Worm (Caenorhabditis elegans) whole organism, late embryonic: ENCODE results near the gene swt-6.
A peak's percentile ranks its signal among the peaks of the same experiment; 100 is the strongest.

Source experiments
- C08G9.2 ChIP-seq: sonication (generic microtip); optimal IDR thresholded peaks from 2 replicates; lab custom pipeline; 2016; ENCODE audit warnings: mild to moderate bottlenecking, missing genetic modification characterization, moderate library complexity, missing compliant biosample characterization
- C38D4.7 ChIP-seq: fragments of 200-800 bp; sonication (Bioruptor generic); optimal IDR thresholded peaks from 2 replicates; lab custom pipeline; 2018; ENCODE audit warnings: mild to moderate bottlenecking, missing genetic modification characterization, moderate library complexity, missing compliant biosample characterization
- F13H6.1 ChIP-seq: sonication (generic microtip); optimal IDR thresholded peaks from 2 replicates; lab custom pipeline; 2016; ENCODE audit warnings: missing genetic modification characterization, missing compliant biosample characterization
- K02D7.2 ChIP-seq: sonication (generic microtip); optimal IDR thresholded peaks from 2 replicates; lab custom pipeline; 2017; ENCODE audit warnings: mild to moderate bottlenecking, missing genetic modification characterization, missing compliant biosample characterization
- K09A11.1 ChIP-seq: sonication (generic microtip); optimal IDR thresholded peaks from 2 replicates; lab custom pipeline; 2017; ENCODE audit warnings: antibody characterized with exemption, mild to moderate bottlenecking, missing genetic modification characterization, missing compliant biosample characterization; ENCODE audit not compliant: insufficient read depth
- T23F11.4 ChIP-seq: fragments of 200-800 bp; sonication (Bioruptor generic); optimal IDR thresholded peaks from 2 replicates; lab custom pipeline; 2018; ENCODE audit warnings: mild to moderate bottlenecking, missing genetic modification characterization, missing compliant biosample characterization
- Y22D7AL.16 ChIP-seq: sonication (generic microtip); optimal IDR thresholded peaks from 2 replicates; lab custom pipeline; 2016; ENCODE audit warnings: missing genetic modification characterization, missing compliant biosample characterization
- ahr-1 ChIP-seq: sonication (generic microtip); optimal IDR thresholded peaks from 2 replicates; lab custom pipeline; 2016; ENCODE audit warnings: missing genetic modification characterization, missing compliant biosample characterization
- ama-1 ChIP-seq: fragments of 150-350 bp; optimal IDR thresholded peaks from 2 replicates; lab custom pipeline; 2014
- ceh-14 ChIP-seq: sonication (generic microtip); optimal IDR thresholded peaks from 2 replicates; lab custom pipeline; 2016; ENCODE audit warnings: missing genotype, missing genetic modification characterization, missing compliant biosample characterization
- ceh-2 ChIP-seq: sonication (generic microtip); optimal IDR thresholded peaks from 2 replicates; lab custom pipeline; 2016; ENCODE audit warnings: missing genotype, missing genetic modification characterization, missing compliant biosample characterization
- ceh-22 ChIP-seq: sonication (generic microtip); optimal IDR thresholded peaks from 2 replicates; lab custom pipeline; 2017; ENCODE audit warnings: missing biosample characterization, missing genetic modification characterization
- ceh-30 ChIP-seq: fragments of 150-350 bp; optimal IDR thresholded peaks from 2 replicates; lab custom pipeline; 2014; ENCODE audit warnings: missing biosample characterization, missing genetic modification characterization
- ceh-31 ChIP-seq: sonication (generic microtip); optimal IDR thresholded peaks from 2 replicates; lab custom pipeline; 2016; ENCODE audit warnings: missing genetic modification characterization, missing compliant biosample characterization
- ceh-34 ChIP-seq: sonication (generic microtip); optimal IDR thresholded peaks from 2 replicates; lab custom pipeline; 2016; ENCODE audit warnings: mild to moderate bottlenecking, missing genetic modification characterization, missing compliant biosample characterization
- ceh-6 ChIP-seq: fragments of 200-800 bp; sonication (Bioruptor generic); optimal IDR thresholded peaks from 2 replicates; lab custom pipeline; 2018; ENCODE audit warnings: mild to moderate bottlenecking, missing genetic modification characterization, missing compliant biosample characterization
- che-1 ChIP-seq: sonication (generic microtip); optimal IDR thresholded peaks from 2 replicates; lab custom pipeline; 2016; ENCODE audit warnings: mild to moderate bottlenecking, missing genetic modification characterization, missing compliant biosample characterization
- dmd-4 ChIP-seq: sonication (generic microtip); optimal IDR thresholded peaks from 2 replicates; lab custom pipeline; 2016; ENCODE audit warnings: borderline replicate concordance, missing genetic modification characterization, missing compliant biosample characterization
- elt-2 ChIP-seq: sonication (generic microtip); optimal IDR thresholded peaks from 2 replicates; lab custom pipeline; 2016; ENCODE audit warnings: missing genetic modification reagents, missing genetic modification characterization, missing compliant biosample characterization
- elt-4 ChIP-seq: sonication (generic microtip); optimal IDR thresholded peaks from 2 replicates; lab custom pipeline; 2016; ENCODE audit warnings: missing genetic modification characterization, missing compliant biosample characterization
- ets-4 ChIP-seq: sonication (generic microtip); optimal IDR thresholded peaks from 2 replicates; lab custom pipeline; 2016; ENCODE audit warnings: missing genetic modification characterization, missing compliant biosample characterization
- eyg-1 ChIP-seq: sonication (generic microtip); optimal IDR thresholded peaks from 2 replicates; lab custom pipeline; 2016; ENCODE audit warnings: missing genotype, missing genetic modification characterization, missing compliant biosample characterization
- fax-1 ChIP-seq: sonication (generic microtip); optimal IDR thresholded peaks from 2 replicates; lab custom pipeline; 2016; ENCODE audit warnings: missing genotype, missing genetic modification characterization, missing compliant biosample characterization
- fkh-10 ChIP-seq: fragments of 150-350 bp; optimal IDR thresholded peaks from 2 replicates; lab custom pipeline; 2014; ENCODE audit warnings: missing biosample characterization, missing genetic modification reagents, missing genetic modification characterization
- fkh-6 ChIP-seq: sonication (generic microtip); optimal IDR thresholded peaks from 2 replicates; lab custom pipeline; 2016; ENCODE audit warnings: missing genetic modification characterization, missing compliant biosample characterization
- gmeb-2 ChIP-seq: sonication (generic microtip); optimal IDR thresholded peaks from 2 replicates; lab custom pipeline; 2016; ENCODE audit warnings: missing genetic modification characterization, inconsistent platforms, missing compliant biosample characterization
- hlh-13 ChIP-seq: fragments of 200-800 bp; sonication (Bioruptor generic); optimal IDR thresholded peaks from 2 replicates; lab custom pipeline; 2018; ENCODE audit warnings: mild to moderate bottlenecking, missing genetic modification characterization, missing compliant biosample characterization
- hlh-15 ChIP-seq: sonication (generic microtip); optimal IDR thresholded peaks from 2 replicates; lab custom pipeline; 2016; ENCODE audit warnings: missing genetic modification characterization, missing compliant biosample characterization
- hlh-30 ChIP-seq: sonication (generic microtip); optimal IDR thresholded peaks from 2 replicates; lab custom pipeline; 2017; ENCODE audit warnings: antibody characterized with exemption, missing genetic modification characterization, missing compliant biosample characterization; ENCODE audit not compliant: insufficient read depth
- hlh-6 ChIP-seq: sonication (generic microtip); optimal IDR thresholded peaks from 2 replicates; lab custom pipeline; 2016; ENCODE audit warnings: missing genotype, missing genetic modification characterization, missing compliant biosample characterization
- lin-11 ChIP-seq: fragments of 200-800 bp; sonication (Bioruptor generic); optimal IDR thresholded peaks from 2 replicates; lab custom pipeline; 2018; ENCODE audit warnings: mild to moderate bottlenecking, missing genetic modification characterization, missing compliant biosample characterization
- mec-3 ChIP-seq: sonication (generic microtip); optimal IDR thresholded peaks from 2 replicates; lab custom pipeline; 2016; ENCODE audit warnings: borderline replicate concordance, missing genetic modification characterization, missing compliant biosample characterization
- nhr-11 ChIP-seq: fragments of 150-350 bp; optimal IDR thresholded peaks from 2 replicates; lab custom pipeline; 2014; ENCODE audit warnings: missing biosample characterization, missing genetic modification characterization
- nhr-232 ChIP-seq: sonication (generic microtip); optimal IDR thresholded peaks from 2 replicates; lab custom pipeline; 2016; ENCODE audit warnings: missing genetic modification characterization, missing compliant biosample characterization
- npax-4 ChIP-seq: sonication (generic microtip); optimal IDR thresholded peaks from 2 replicates; lab custom pipeline; 2016; ENCODE audit warnings: missing genetic modification characterization, missing compliant biosample characterization
- odd-2 ChIP-seq: sonication (generic microtip); optimal IDR thresholded peaks from 2 replicates; lab custom pipeline; 2017; ENCODE audit warnings: antibody characterized with exemption, mild to moderate bottlenecking, missing genetic modification characterization, missing compliant biosample characterization
- pag-3 ChIP-seq: sonication (generic microtip); optimal IDR thresholded peaks from 2 replicates; lab custom pipeline; 2016; ENCODE audit warnings: missing compliant biosample characterization, missing genetic modification characterization, borderline replicate concordance
- pat-9 ChIP-seq: fragments of 200-800 bp; sonication (Bioruptor generic); optimal IDR thresholded peaks from 2 replicates; lab custom pipeline; 2018; ENCODE audit warnings: mild to moderate bottlenecking, missing genetic modification characterization, moderate library complexity, missing compliant biosample characterization
- pax-1 ChIP-seq: fragments of 150-350 bp; optimal IDR thresholded peaks from 2 replicates; lab custom pipeline; 2014; ENCODE audit warnings: missing biosample characterization, missing genetic modification characterization
- pha-2 ChIP-seq: sonication (generic microtip); optimal IDR thresholded peaks from 2 replicates; lab custom pipeline; 2017; ENCODE audit warnings: mild to moderate bottlenecking, missing genetic modification characterization, missing compliant biosample characterization
- pha-4 ChIP-seq: fragments of 150-350 bp; optimal IDR thresholded peaks from 2 replicates; lab custom pipeline; 2018; ENCODE audit warnings: missing biosample characterization, missing genetic modification reagents, missing genetic modification characterization
- pqm-1 ChIP-seq: sonication (generic microtip); optimal IDR thresholded peaks from 2 replicates; lab custom pipeline; 2016; ENCODE audit warnings: missing genetic modification characterization, missing compliant biosample characterization
- sdc-2 ChIP-seq: sonication (generic microtip); optimal IDR thresholded peaks from 2 replicates; lab custom pipeline; 2016; ENCODE audit warnings: missing genotype, missing genetic modification characterization, missing compliant biosample characterization
- sox-2 ChIP-seq: fragments of 200-800 bp; sonication (Bioruptor generic); IDR thresholded peaks from 2 replicates; pipeline ENCODE4 v1.3.6; 2022; ENCODE audit warnings: missing genetic modification reagents, missing genetic modification characterization, missing compliant biosample characterization
- syd-9 ChIP-seq: sonication (generic microtip); optimal IDR thresholded peaks from 2 replicates; lab custom pipeline; 2016; ENCODE audit warnings: mild to moderate bottlenecking, missing genetic modification characterization, moderate library complexity, missing compliant biosample characterization
- ttx-3 ChIP-seq: sonication (generic microtip); optimal IDR thresholded peaks from 2 replicates; lab custom pipeline; 2016; ENCODE audit warnings: missing genetic modification reagents, missing genetic modification characterization, missing compliant biosample characterization
- unc-42 ChIP-seq: sonication (generic microtip); optimal IDR thresholded peaks from 2 replicates; lab custom pipeline; 2016; ENCODE audit warnings: missing genotype, missing genetic modification characterization, missing compliant biosample characterization
- unc-55 ChIP-seq: sonication (generic microtip); optimal IDR thresholded peaks from 2 replicates; lab custom pipeline; 2017; ENCODE audit warnings: missing biosample characterization, missing genetic modification reagents, missing genetic modification characterization
- zip-5 ChIP-seq: sonication (generic microtip); optimal IDR thresholded peaks from 2 replicates; lab custom pipeline; 2016; ENCODE audit warnings: missing genetic modification characterization, missing compliant biosample characterization
- ztf-16 ChIP-seq: sonication (generic microtip); optimal IDR thresholded peaks from 2 replicates; lab custom pipeline; 2017; ENCODE audit warnings: missing genetic modification characterization, missing compliant biosample characterization

The swt-6 gene

ce11 chrV:13960916-13961315, 6.8 kb downstream of the swt-6 start, which contains the start of gene srh-24:
Gene srh-24, minus strand, starts transcription at chrV:13961016.
- TF ChIP-seq hlh-13 (GFP tag; lab: Kevin White, UChicago) (no peak), T23F11.4 (no peak), nhr-232 (no peak), ceh-34 (no peak), C08G9.2 (tag; lab: Kevin White, UChicago) (no peak), elt-4 (tag; lab: Kevin White, UChicago) (no peak)
- TF ChIP-seq, all 69 proteins: peak for 0

DNA sequence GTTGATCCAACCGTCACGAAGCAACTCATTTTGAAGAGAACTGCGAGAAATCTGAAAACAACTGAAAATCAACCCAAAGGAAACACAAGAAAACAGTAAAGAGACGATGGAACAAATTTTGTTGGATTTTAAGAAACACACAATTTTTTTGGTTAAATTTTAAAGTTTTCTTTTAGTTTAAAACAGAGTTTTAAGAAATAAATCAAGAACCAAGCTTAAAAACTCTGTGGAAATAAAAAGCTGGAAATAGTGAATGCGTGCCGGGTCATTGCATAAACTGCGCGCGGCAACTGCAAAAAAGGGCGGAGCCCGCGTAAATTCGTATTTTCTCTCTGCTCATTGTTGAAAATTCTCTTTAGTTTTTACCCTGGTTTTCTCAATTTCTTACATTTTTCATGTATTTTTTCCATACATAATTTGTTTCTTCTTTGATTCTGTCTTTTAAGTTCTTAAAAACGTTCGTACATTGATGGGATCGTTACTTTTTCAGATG, 7.8 kb downstream of the swt-6 start, which contains the start of the genes algn-13 and R10D12.13:
Gene algn-13, minus strand, starts transcription at position 51 of the 493 bp plus-strand sequence.
Gene R10D12.13, plus strand, starts transcription at position 491 of the 493 bp plus-strand sequence.
- TF ChIP-seq pat-9 (peak; percentile 84), dmd-4 (peak; percentile 72), hlh-15 (peak; percentile 53), hlh-6 (tag; lab: Kevin White, UChicago) (peak; percentile 81), nhr-232 (peak; percentile 71), ceh-6 (GFP tag; lab: Kevin White, UChicago) (peak; percentile 56), K02D7.2 (tag; lab: Kevin White, UChicago) (peak; percentile 75), ceh-22 (tag; lab: Kevin White, UChicago) (no peak), C38D4.7 (GFP tag; lab: Kevin White, UChicago) (peak; percentile 77), F13H6.1 (tag; lab: Kevin White, UChicago) (peak; percentile 80), Y22D7AL.16 (tag; lab: Kevin White, UChicago) (peak; percentile 56), fax-1 (tag; lab: Kevin White, UChicago) (peak; percentile 76), gmeb-2 (tag; lab: Kevin White, UChicago) (peak; percentile 72), unc-55 (GFP tag; lab: Kevin White, UChicago) (no peak), odd-2 (peak; percentile 82), zip-5 (tag; lab: Kevin White, UChicago) (peak; percentile 67), ztf-16 (tag; lab: Kevin White, UChicago) (peak; percentile 78), sox-2 (GFP tag; lab: Robert Waterston, UW) (peak; percentile 25; the same call in 1 of the 2 replicates), T23F11.4 (peak; percentile 69), ceh-34 (peak; percentile 80), mec-3 (tag; lab: Kevin White, UChicago) (peak; percentile 1), ceh-14 (tag; lab: Kevin White, UChicago) (peak; percentile 90), ceh-31 (tag; lab: Kevin White, UChicago) (peak; percentile 81), elt-2 (tag; lab: Kevin White, UChicago) (peak; percentile 95), hlh-30 (tag; lab: Kevin White, UChicago) (no peak), sdc-2 (tag; lab: Kevin White, UChicago) (peak; percentile 69), ceh-30 (tag; lab: Kevin White, UChicago) (no peak), pax-1 (tag; lab: Kevin White, UChicago) (no peak), che-1 (peak; percentile 78), K09A11.1 (tag; lab: Kevin White, UChicago) (peak; percentile 77), fkh-6 (peak; percentile 77), lin-11 (peak; percentile 69), ceh-2 (tag; lab: Kevin White, UChicago) (peak; percentile 84), pag-3 (no peak), ets-4 (tag; lab: Kevin White, UChicago) (peak; percentile 10), ahr-1 (tag; lab: Kevin White, UChicago) (peak; percentile 83), hlh-13 (GFP tag; lab: Kevin White, UChicago) (peak; percentile 66), ttx-3 (tag; lab: Kevin White, UChicago) (peak; percentile 81), nhr-11 (no peak), ama-1 (lab: Kevin White, UChicago) (no peak), pha-4 (no peak), pha-2 (tag; lab: Kevin White, UChicago) (peak; percentile 79), pqm-1 (tag; lab: Kevin White, UChicago) (no peak), unc-42 (tag; lab: Kevin White, UChicago) (peak; percentile 46), eyg-1 (tag; lab: Kevin White, UChicago) (peak; percentile 58), fkh-10 (GFP tag; lab: Kevin White, UChicago) (no peak), syd-9 (tag; lab: Kevin White, UChicago) (peak; percentile 56), npax-4 (tag; lab: Kevin White, UChicago) (peak; percentile 60)
